Worm (Caenorhabditis elegans) whole organism, mixed stage, embryonic: ENCODE results near the gene bir-1.

Experiments
- bed-3 ChIP-seq: fragments of 200-800 bp; sonication (Bioruptor generic); optimal IDR thresholded peaks from 3 replicates; lab custom pipeline; 2018; ENCODE audit warnings: mild to moderate bottlenecking, missing genetic modification characterization, moderate library complexity, missing compliant biosample characterization
- blmp-1 ChIP-seq: fragments of 150-350 bp; optimal IDR thresholded peaks from 2 replicates; lab custom pipeline; 2014; ENCODE audit warnings: missing biosample characterization, missing genetic modification characterization
- ceh-39 ChIP-seq: fragments of 150-350 bp; optimal IDR thresholded peaks from 2 replicates; lab custom pipeline; 2014; ENCODE audit warnings: missing biosample characterization, missing genetic modification characterization
- ceh-43 ChIP-seq: fragments of 200-800 bp; sonication (Bioruptor generic); optimal IDR thresholded peaks from 2 replicates; lab custom pipeline; 2018; ENCODE audit warnings: mild to moderate bottlenecking, missing genetic modification characterization, moderate library complexity, missing compliant biosample characterization
- ces-1 ChIP-seq: fragments of 150-350 bp; optimal IDR thresholded peaks from 2 replicates; lab custom pipeline; 2014; ENCODE audit warnings: missing biosample characterization, missing genetic modification reagents, missing genetic modification characterization
- cnd-1 ChIP-seq: fragments of 200-800 bp; sonication (Bioruptor generic); optimal IDR thresholded peaks from 2 replicates; lab custom pipeline; 2018; ENCODE audit warnings: mild to moderate bottlenecking, missing genetic modification characterization, missing compliant biosample characterization
- drap-1 ChIP-seq: fragments of 200-800 bp; sonication (Bioruptor generic); optimal IDR thresholded peaks from 3 replicates; lab custom pipeline; 2018; ENCODE audit warnings: mild to moderate bottlenecking, missing genetic modification characterization, missing compliant biosample characterization
- elt-1 ChIP-seq: sonication (generic microtip); optimal IDR thresholded peaks from 2 replicates; lab custom pipeline; 2017; ENCODE audit warnings: missing genetic modification characterization, mild to moderate bottlenecking, missing compliant biosample characterization, antibody characterized with exemption, moderate library complexity, borderline replicate concordance; ENCODE audit not compliant: insufficient read depth
- elt-3 ChIP-seq: fragments of 150-350 bp; optimal IDR thresholded peaks from 2 replicates; lab custom pipeline; 2014; ENCODE audit warnings: missing biosample characterization, missing genetic modification characterization
- ham-2 ChIP-seq: fragments of 200-800 bp; sonication (Bioruptor generic); optimal IDR thresholded peaks from 2 replicates; lab custom pipeline; 2018; ENCODE audit warnings: mild to moderate bottlenecking, missing genetic modification characterization, missing compliant biosample characterization
- hlh-1 ChIP-seq: fragments of 150-350 bp; optimal IDR thresholded peaks from 2 replicates; lab custom pipeline; 2014; ENCODE audit warnings: missing biosample characterization, missing genetic modification reagents, missing genetic modification characterization
- lin-13 ChIP-seq: fragments of 150-350 bp; optimal IDR thresholded peaks from 2 replicates; lab custom pipeline; 2014; ENCODE audit warnings: missing biosample characterization, missing genetic modification characterization
- mep-1 ChIP-seq: fragments of 150-350 bp; optimal IDR thresholded peaks from 2 replicates; lab custom pipeline; 2017; ENCODE audit warnings: missing biosample characterization, missing genetic modification reagents, missing genetic modification characterization, inconsistent platforms
- nhr-2 ChIP-seq: fragments of 150-350 bp; optimal IDR thresholded peaks from 2 replicates; lab custom pipeline; 2014; ENCODE audit warnings: missing biosample characterization, missing genetic modification characterization
- nhr-237 ChIP-seq: fragments of 150-350 bp; optimal IDR thresholded peaks from 2 replicates; lab custom pipeline; 2014; ENCODE audit warnings: missing biosample characterization, missing genetic modification characterization
- nhr-28 ChIP-seq: fragments of 150-350 bp; optimal IDR thresholded peaks from 2 replicates; lab custom pipeline; 2014; ENCODE audit warnings: missing biosample characterization, missing genetic modification characterization
- pha-4 ChIP-seq: fragments of 150-350 bp; optimal IDR thresholded peaks from 2 replicates; lab custom pipeline; 2018; ENCODE audit warnings: missing biosample characterization, missing genetic modification reagents, missing genetic modification characterization
- sem-2 ChIP-seq: fragments of 200-800 bp; sonication (Bioruptor generic); optimal IDR thresholded peaks from 2 replicates; lab custom pipeline; 2018; ENCODE audit warnings: mild to moderate bottlenecking, missing genetic modification characterization, missing compliant biosample characterization
- snpc-4 ChIP-seq: fragments of 150-350 bp; optimal IDR thresholded peaks from 2 replicates; lab custom pipeline; 2014; ENCODE audit warnings: missing biosample characterization, missing genetic modification characterization
- tbx-8 ChIP-seq: fragments of 200-800 bp; sonication (Bioruptor generic); optimal IDR thresholded peaks from 2 replicates; lab custom pipeline; 2018; ENCODE audit warnings: mild to moderate bottlenecking, missing genetic modification characterization, moderate library complexity, missing compliant biosample characterization
- unc-120 ChIP-seq: sonication (generic microtip); optimal IDR thresholded peaks from 2 replicates; lab custom pipeline; 2017; ENCODE audit warnings: missing genetic modification characterization, missing compliant biosample characterization; ENCODE audit not compliant: poor library complexity, severe bottlenecking
- unc-39 ChIP-seq: fragments of 150-350 bp; optimal IDR thresholded peaks from 2 replicates; lab custom pipeline; 2014; ENCODE audit warnings: missing biosample characterization, missing genetic modification characterization
- unc-62 ChIP-seq: fragments of 150-350 bp; optimal IDR thresholded peaks from 2 replicates; lab custom pipeline; 2014; ENCODE audit warnings: missing biosample characterization, missing genetic modification reagents, missing genetic modification characterization
- zip-8 ChIP-seq: fragments of 150-350 bp; optimal IDR thresholded peaks from 2 replicates; lab custom pipeline; 2014; ENCODE audit warnings: missing biosample characterization, missing genetic modification characterization
- ztf-11 ChIP-seq: fragments of 150-350 bp; optimal IDR thresholded peaks from 2 replicates; lab custom pipeline; 2014; ENCODE audit warnings: missing biosample characterization, missing genetic modification characterization

The bir-1 gene

DNA sequence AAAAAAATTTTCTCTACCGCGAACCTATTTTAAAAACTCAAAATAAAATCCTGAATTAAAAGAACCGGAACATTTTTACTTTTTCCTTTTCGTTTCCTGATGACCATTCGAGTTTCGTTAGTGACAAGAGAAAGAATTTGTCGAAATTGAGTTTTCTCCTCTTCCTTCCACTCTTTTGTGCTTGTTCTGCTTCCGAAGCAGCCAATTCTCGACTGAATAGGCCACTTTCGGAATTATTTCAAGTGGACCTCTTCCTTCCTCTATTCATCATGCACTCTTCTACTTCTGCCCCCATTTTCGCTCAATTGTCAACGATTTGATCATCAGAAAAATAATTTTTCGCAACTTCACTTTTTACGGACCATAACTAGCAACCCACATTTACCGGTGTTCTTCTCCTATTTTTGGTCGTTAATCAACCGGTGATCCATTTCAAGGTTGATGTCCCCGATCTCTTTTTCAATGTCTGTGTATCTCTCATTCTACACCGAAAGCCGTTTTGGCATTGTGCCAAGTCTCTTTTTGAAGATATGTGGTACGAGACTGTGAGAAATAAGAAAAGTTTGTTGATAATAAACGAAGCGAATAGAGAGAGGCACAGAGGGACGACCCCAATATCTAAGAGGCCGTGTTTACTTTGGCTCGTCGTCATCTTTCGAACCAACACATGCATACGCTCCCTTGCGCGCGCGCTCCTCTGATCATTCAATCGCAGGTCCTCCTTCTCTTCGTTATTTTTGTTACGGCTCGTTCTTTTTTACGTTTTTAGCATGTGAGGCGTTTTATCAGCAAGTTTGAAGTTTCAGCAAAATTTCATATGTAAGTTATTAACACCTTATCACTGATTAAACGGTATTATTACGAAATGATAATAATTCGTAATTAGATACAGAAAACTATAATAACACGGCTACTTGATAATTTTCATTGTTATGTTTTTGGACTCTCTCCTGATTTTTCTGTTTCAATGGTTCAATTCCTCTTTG, 30.6 kb downstream of the bir-1 start:
- TF ChIP-seq nhr-2 (tag; lab: Kevin White, UChicago) (no peak), pha-4 (tag; lab: Kevin White, UChicago) (peak; percentile 43), ces-1 (GFP tag; lab: Kevin White, UChicago) (peak; percentile 90), cnd-1 (no peak)

DNA sequence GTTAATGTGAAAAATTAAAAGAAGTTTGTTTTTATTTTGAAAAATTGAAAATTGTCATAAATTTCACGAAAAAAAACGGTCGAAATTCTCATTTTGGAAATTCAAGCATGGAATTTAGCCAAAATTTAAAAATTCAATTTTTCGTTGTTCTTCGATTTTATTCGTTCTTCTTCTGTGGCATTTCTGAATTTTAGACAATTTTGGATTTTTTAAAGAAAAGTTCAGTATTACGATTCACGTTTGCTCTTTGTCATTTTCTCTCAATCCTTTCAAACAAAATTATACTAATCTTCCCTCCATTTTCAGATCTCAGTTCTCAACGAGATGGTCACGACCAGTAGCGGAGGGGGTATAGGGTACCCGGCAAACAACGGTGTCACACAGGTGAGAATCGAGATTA, 31.4 kb downstream of the bir-1 start, which contains the start of gene ape-1:
ape-1 (plus strand) TSS at position 301 of the 400 bp plus-strand sequence.
- TF ChIP-seq drap-1 (GFP tag; lab: Kevin White, UChicago), result no peak
- no peak for TF ChIP-seq unc-62
- TF ChIP-seq ztf-11 (tag; lab: Kevin White, UChicago), result no peak
- TF ChIP-seq ceh-39 (tag; lab: Kevin White, UChicago), result no peak

- TF ChIP-seq mep-1 (tag; lab: Kevin White, UChicago) (no peak), sem-2 (GFP tag; lab: Kevin White, UChicago) (no peak), lin-13 (tag; lab: Kevin White, UChicago) (no peak), ztf-11 (tag; lab: Kevin White, UChicago) (no peak), pha-4 (tag; lab: Kevin White, UChicago) (no peak)
These were observed 32.2 kb downstream of the bir-1 start for ce11 chrV:11676498-11676897.

DNA sequence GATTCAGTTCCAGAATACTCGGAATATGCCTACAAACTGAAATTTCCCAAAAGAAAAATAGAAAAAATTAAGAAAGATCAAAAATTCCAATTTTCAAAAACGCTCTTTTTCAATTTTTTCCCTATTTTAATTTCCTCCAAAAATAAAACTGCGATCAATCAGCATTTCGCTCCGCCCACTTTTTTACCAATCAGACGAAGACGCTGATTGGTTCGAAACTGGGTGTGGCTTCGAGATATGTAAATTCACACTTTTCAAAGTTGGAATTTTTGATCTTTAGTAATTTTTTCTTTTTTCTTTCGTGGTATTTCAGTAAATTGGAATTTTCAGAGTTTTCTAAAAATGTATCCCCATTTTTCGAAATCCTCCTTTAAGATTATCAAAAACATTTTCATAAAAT, 32.8 kb downstream of the bir-1 start:
- TF ChIP-seq ceh-39 (tag; lab: Kevin White, UChicago), result no peak
- no peak for TF ChIP-seq zip-8 (tag; lab: Kevin White, UChicago)

DNA sequence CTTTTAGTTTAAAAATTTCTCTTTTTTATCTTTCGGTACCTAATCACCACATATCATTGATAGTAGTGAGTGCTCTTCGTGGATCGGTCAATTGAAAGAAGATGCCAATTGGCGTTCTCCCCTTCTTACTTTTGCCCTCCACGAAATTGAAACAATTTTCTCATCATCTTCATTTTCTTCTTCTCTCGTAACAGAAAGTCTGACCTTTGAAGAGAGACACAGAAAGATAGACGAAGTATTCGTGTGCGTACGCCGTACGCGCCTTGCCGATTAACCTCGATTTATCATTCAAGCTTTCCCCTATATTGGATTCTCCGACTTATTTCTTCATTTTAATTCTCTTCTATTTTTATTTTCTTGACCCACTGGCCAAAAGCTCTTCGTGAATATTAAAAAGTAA, 33.2 kb downstream of the bir-1 start:
- TF ChIP-seq unc-120 (peak; percentile 60), snpc-4 (tag; lab: Kevin White, UChicago) (no peak), hlh-1 (peak; percentile 76)

DNA sequence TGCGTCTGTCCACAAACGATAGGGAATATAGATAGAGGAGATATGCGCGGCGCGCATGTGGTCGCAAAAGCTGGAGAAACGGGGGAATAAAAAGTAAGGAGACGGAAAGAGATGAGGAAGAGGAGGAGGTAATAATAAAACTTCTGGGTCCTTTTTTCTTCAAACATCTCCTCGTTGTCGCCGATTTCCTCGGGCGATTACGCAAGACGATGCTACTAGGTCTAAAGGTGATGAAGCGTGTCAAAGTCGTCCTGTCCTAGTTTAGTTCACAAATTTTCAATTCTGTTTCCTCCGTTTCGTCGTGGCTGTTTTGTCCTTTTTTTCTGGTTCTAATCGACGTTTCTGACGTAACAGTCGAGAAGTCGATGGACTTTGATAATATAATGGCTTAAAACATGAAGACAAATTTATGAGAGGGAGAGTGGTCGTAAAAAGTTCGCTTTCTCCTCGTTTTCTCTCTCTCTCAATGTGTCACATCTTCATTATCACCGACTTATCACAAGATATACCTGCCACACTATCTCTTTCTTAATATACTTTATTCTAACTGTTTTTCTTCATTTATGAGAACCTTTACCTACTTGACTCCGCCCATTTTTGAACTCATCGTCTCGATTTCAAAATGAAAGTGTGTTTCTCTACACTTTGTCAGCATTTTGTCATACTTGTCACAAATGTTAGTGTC, 36.4 kb downstream of the bir-1 start:
- TF ChIP-seq unc-39 (tag; lab: Kevin White, UChicago) (no peak), unc-62 (peak; percentile 46), ham-2 (GFP tag; lab: Kevin White, UChicago) (peak; percentile 49), blmp-1 (tag; lab: Kevin White, UChicago) (peak; percentile 25), zip-8 (tag; lab: Kevin White, UChicago) (peak; percentile 42)

DNA sequence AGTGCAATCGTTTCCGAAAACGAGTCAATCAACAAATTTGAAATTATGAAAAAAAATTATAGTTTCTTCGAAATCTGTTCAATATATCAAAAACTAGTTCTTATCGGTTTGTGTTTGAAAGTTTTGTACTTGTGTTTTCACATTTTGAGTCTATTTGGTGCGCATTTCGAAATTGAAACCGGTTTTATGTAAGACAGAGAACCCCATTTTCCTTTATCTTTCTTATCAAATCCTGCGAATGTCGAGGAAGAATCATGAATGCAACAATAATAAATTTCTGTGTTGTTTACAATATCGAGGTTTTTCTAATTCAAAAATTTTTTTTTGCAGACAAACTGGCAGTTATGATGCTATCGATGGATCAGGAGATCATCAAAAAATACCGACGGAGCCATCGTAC, 38.6 kb downstream of the bir-1 start:
- TF ChIP-seq sem-2 (GFP tag; lab: Kevin White, UChicago) (no peak), tbx-8 (GFP tag; lab: Kevin White, UChicago) (no peak), unc-62 (no peak), ceh-39 (tag; lab: Kevin White, UChicago) (no peak), hlh-1 (no peak), nhr-28 (tag; lab: Kevin White, UChicago) (no peak), bed-3 (no peak), nhr-237 (tag; lab: Kevin White, UChicago) (no peak), elt-3 (tag; lab: Kevin White, UChicago) (no peak)

- TF ChIP-seq elt-3 (tag; lab: Kevin White, UChicago) (no peak), nhr-2 (tag; lab: Kevin White, UChicago) (no peak), ces-1 (GFP tag; lab: Kevin White, UChicago) (peak; percentile 33), sem-2 (GFP tag; lab: Kevin White, UChicago) (no peak), drap-1 (GFP tag; lab: Kevin White, UChicago) (no peak), ztf-11 (tag; lab: Kevin White, UChicago) (no peak), nhr-237 (tag; lab: Kevin White, UChicago) (no peak), elt-1 (tag; lab: Kevin White, UChicago) (no peak), ceh-43 (GFP tag; lab: Kevin White, UChicago) (no peak)
These were observed 42.6 kb downstream of the bir-1 start, which contains the start of gene W05E10.2 for ce11 chrV:11686877-11687276. Gene W05E10.2 (plus strand): TSS chrV:11687177.
